Worm (Caenorhabditis elegans): ENCODE data around the gene F58E6.4.

- TF ChIP-seq F16B12.6 (tag; optimal IDR thresholded peaks at IDR 0.05) (no peak), elt-2 (tag; optimal IDR thresholded peaks at IDR 0.05) (no peak), lsy-2 (tag; optimal IDR thresholded peaks at IDR 0.05) (no peak), elt-3 (tag; optimal IDR thresholded peaks at IDR 0.05) (no peak), unc-30 (tag; optimal IDR thresholded peaks at IDR 0.05) (no peak), pag-3 (tag; optimal IDR thresholded peaks at IDR 0.05; ENCODE audit: borderline replicate concordance, insufficient read depth) (no peak), hlh-4 (tag; optimal IDR thresholded peaks at IDR 0.05) (no peak), lin-39 (tag; optimal IDR thresholded peaks at IDR 0.05) (no peak), ama-1 (optimal IDR thresholded peaks at IDR 0.05) (no peak), nhr-12 (tag; optimal IDR thresholded peaks at IDR 0.05) (no peak)
These were observed 25.5 kb upstream of the F58E6.4 start, which contains the start of gene F46B6.12 for ce11 chrV:9775734-9776133.

Data from whole organism, L1 larva.